Fruit fly (Drosophila melanogaster) Kc167 (cell line): Measurements from ENCODE around the gene Tsp5D.

Source experiments
- Myc ChIP-seq: fragments of >200 bp; optimal IDR thresholded peaks from 2 replicates; lab custom pipeline; 2017; ENCODE audit warnings: missing external identifiers
- Sin3A ChIP-seq: fragments of >200 bp; optimal IDR thresholded peaks from 2 replicates; lab custom pipeline; 2018; ENCODE audit warnings: missing external identifiers
- h ChIP-seq: fragments of >200 bp; optimal IDR thresholded peaks from 3 replicates; lab custom pipeline; 2018; ENCODE audit warnings: missing external identifiers
- insv ChIP-seq: fragments of >200 bp; optimal IDR thresholded peaks from 3 replicates; lab custom pipeline; 2018; ENCODE audit warnings: missing external identifiers
- psq ChIP-seq: fragments of >200 bp; optimal IDR thresholded peaks from 2 replicates; lab custom pipeline; 2017; ENCODE audit warnings: missing external identifiers
- ttk ChIP-seq: sonication (Bioruptor generic); optimal IDR thresholded peaks from 2 replicates; lab custom pipeline; 2017; ENCODE audit warnings: missing external identifiers

DNA sequence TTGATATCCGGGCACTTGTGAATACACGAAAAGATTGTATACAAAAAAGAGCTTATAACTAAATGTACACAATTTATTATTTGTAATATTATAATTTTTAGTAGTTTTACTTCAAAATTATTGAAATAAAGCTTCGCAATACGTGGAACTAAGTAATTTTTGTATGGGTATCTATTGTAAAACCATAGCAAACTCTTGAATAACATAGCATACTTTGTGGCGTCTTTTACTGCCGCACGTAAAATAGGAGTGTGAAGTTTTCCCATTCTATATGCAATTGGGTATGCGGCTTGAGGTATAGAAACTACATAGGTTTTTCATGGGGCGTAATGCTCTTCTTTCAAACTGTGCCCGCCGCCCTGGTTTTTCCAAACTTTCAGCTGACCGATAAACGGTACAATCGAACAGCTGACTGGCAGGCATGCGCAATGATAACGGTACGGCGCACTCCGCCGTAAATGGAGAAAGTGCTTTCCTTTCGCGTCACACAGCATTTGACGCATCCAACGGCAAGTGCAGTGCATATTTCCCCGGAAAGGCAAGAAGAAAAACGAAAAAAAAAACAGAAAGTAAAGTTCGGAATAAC is 35.1 kb downstream of the Tsp5D start, which contains the start of gene CG5937:
- TF ChIP-seq psq (lab: Kevin White, UChicago) (no peak), Sin3A (lab: Kevin White, UChicago) (no peak), h (lab: Kevin White, UChicago) (no peak), ttk (lab: Kevin White, UChicago) (no peak), insv (no peak), Myc (lab: Kevin White, UChicago) (no peak)
